Fruit fly (Drosophila melanogaster): ENCODE measurements around the gene CG7168.

DNA sequence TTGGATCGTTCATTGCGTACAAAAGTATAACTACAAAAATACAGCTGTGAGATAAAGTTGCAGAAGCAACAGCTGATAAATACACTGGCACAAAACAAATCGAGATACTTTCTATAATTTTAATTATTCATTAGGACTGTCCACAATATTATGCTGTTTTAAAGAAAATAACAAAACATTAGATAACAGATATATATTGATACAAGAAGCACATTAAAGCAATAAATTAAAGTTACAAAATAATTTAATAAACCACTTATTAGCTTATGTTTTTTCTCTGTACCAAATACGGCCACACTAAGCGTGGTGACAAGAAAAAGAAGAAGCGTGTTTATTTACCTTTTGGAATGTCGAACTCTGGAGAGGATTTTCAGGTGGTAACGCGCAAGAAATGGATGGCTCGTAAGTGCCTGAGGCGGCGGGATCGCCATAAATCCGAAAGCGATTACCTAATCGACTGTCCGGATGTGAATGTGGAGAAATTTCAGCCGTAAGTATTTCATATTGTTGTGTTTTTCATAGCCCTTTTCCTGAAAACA, 5.6 kb downstream of the CG7168 start, which contains the start of the genes CG7988 and CG7183:
- no peak for TF ChIP-seq usp (GFP tag; optimal IDR thresholded peaks at IDR 0.05)
- TF ChIP-seq tai (GFP tag; optimal IDR thresholded peaks at IDR 0.05), result no peak
- TF ChIP-seq Hr78 (GFP tag; optimal IDR thresholded peaks at IDR 0.05), result no peak
- peak; percentile 95 for TF ChIP-seq br (GFP tag; optimal IDR thresholded peaks at IDR 0.05)
- TF ChIP-seq pan (optimal IDR thresholded peaks at IDR 0.05), result no peak
- TF ChIP-seq fru (GFP tag; optimal IDR thresholded peaks at IDR 0.05), result peak; percentile 98
- no peak for TF ChIP-seq sage (GFP tag; optimal IDR thresholded peaks at IDR 0.05)
- peak; percentile 35 for TF ChIP-seq jim (GFP tag; optimal IDR thresholded peaks at IDR 0.05)
- TF ChIP-seq ey (GFP tag; optimal IDR thresholded peaks at IDR 0.05), result peak; percentile 96
- no peak for TF ChIP-seq Dif (GFP tag; optimal IDR thresholded peaks at IDR 0.05; ENCODE audit: partially characterized antibody)
- TF ChIP-seq CrebA (GFP tag; optimal IDR thresholded peaks at IDR 0.05; ENCODE audit: borderline replicate concordance), result no peak
- no peak for TF ChIP-seq N (GFP tag; optimal IDR thresholded peaks at IDR 0.05)

All from whole organism, wandering third instar larva.